Worm (Caenorhabditis elegans) whole organism, late embryonic: ENCODE measurements around the gene F19G12.3.

Experiments used
- ceh-19 ChIP-seq: fragments of 200-800 bp; sonication (Bioruptor generic); optimal IDR thresholded peaks from 2 replicates; lab custom pipeline; 2018; ENCODE audit warnings: mild to moderate bottlenecking, missing genetic modification characterization, missing compliant biosample characterization
- ceh-31 ChIP-seq: sonication (generic microtip); optimal IDR thresholded peaks from 2 replicates; lab custom pipeline; 2016; ENCODE audit warnings: missing genetic modification characterization, missing compliant biosample characterization
- sox-4 ChIP-seq: sonication (generic microtip); optimal IDR thresholded peaks from 2 replicates; lab custom pipeline; 2017; ENCODE audit warnings: mild to moderate bottlenecking, missing genetic modification characterization, inconsistent platforms, missing compliant biosample characterization

DNA sequence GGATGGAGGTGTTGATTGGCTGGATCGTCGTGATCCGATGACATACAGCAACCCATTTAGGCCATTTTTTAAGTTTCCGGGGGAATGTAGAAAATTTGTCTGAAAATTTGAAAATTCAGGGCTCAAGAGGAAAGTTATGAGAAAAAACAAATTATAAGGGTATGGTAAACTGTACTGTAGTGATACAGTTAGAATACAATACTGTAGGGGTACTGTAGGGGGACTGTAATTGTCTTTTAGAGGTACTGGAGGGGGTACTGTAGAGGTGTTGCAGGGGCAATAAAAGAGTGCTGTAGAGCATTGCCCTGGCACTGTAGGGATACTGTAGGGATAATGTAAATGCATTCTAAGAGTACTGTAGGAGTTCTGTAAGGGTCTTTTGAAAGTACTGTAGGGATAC lies 40.1 kb downstream of the F19G12.3 start, which contains the start of gene D1005.6:
- TF ChIP-seq sox-4 (tag; lab: Kevin White, UChicago) (no peak), ceh-19 (GFP tag; lab: Kevin White, UChicago) (no peak), ceh-31 (no peak)
